Worm (Caenorhabditis elegans) whole organism, L4/young adult: ENCODE data around the gene kgb-1.
A peak's percentile ranks its signal among the peaks of the same experiment; 100 is the strongest.

ENCODE experiments used
- W03F9.2 ChIP-seq: fragments of 150-350 bp; optimal IDR thresholded peaks from 2 replicates; lab custom pipeline; 2014; ENCODE audit warnings: missing biosample characterization, missing genetic modification characterization
- dao-5 ChIP-seq: sonication (generic microtip); optimal IDR thresholded peaks from 2 replicates; lab custom pipeline; 2016; ENCODE audit warnings: missing genotype, missing genetic modification characterization, moderate library complexity, missing compliant biosample characterization
- him-1 ChIP-seq: sonication (generic microtip); optimal IDR thresholded peaks from 2 replicates; lab custom pipeline; 2016; ENCODE audit warnings: missing genotype, missing genetic modification reagents, missing genetic modification characterization, missing compliant biosample characterization

DNA sequence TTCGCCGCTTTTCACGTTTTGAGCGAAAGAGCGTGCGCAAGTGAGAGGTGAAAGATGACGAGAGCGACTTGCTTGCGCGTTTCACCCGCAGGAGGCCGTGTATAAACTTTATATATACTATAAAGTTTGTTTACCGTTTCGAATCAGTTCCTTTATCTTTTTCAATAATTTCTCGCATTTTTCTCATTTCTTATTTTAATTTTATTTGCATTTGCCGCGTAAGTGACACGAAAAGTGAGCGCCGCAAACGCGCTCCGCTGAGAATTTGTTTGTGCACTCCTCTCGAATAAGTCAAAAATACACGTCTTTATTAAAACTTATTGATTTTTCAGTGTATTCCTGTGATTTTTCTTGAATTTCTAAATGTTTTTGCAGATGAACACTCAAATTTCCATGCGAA is 33.8 kb upstream of the kgb-1 start, which contains the start of gene mrpl-55:
- TF ChIP-seq W03F9.2 (tag; lab: Kevin White, UChicago), result peak; percentile 89
- peak; percentile 39 for TF ChIP-seq him-1 (tag; lab: Kevin White, UChicago)
- TF ChIP-seq dao-5, result no peak
